Worm (Caenorhabditis elegans): Measurements from ENCODE around the gene K05F1.10.

DNA sequence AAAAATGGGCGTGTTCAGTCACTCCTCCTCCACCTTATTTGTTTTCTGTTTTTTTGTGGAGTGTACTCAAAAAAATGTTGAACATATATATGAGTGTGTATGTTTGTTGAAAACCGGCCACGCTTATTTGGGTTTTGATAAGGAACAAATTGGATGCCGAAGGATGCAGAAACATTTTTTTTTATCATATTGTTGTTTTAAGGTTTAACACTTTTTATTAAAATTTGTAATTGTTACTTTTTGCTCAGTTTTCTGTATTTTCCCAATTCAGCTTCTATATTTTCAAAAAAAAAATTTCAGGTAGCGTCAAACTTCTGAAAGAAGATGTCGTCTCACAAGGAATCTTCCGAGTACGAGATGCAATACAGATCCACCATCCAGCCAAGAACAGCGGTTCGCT is 40.0 kb downstream of the K05F1.10 start, which contains the start of gene ifb-1:
- TF ChIP-seq ama-1 (optimal IDR thresholded peaks at IDR 0.05), result no peak
- no peak for TF ChIP-seq hmg-4 (GFP tag; optimal IDR thresholded peaks at IDR 0.05)
